Fruit fly (Drosophila melanogaster) whole organism, embryonic: ENCODE data around the gene CG9114.

Experiments used
- ATbp ChIP-seq: fragments of 200-800 bp; sonication (Bioruptor generic); optimal IDR thresholded peaks from 2 replicates; lab custom pipeline; 2017; ENCODE audit warnings: missing biosample characterization, mild to moderate bottlenecking, missing genetic modification characterization, missing genetic modification reagents
- BEAF-32 ChIP-seq: fragments of 200-800 bp; sonication (Bioruptor generic); optimal IDR thresholded peaks from 3 replicates; lab custom pipeline; 2017; ENCODE audit warnings: missing biosample characterization, missing genetic modification characterization, mild to moderate bottlenecking, moderate library complexity, missing genetic modification reagents
- Bgb ChIP-seq: fragments of 200-800 bp; sonication (Bioruptor generic); IDR thresholded peaks from 2 replicates; pipeline ENCODE4 v1.3.6; 2022; ENCODE audit warnings: missing biosample characterization, missing genetic modification characterization; ENCODE audit not compliant: partially characterized antibody
- CG10462 ChIP-seq: fragments of 200-800 bp; sonication (Bioruptor generic); optimal IDR thresholded peaks from 2 replicates; lab custom pipeline; 2016; ENCODE audit warnings: missing biosample characterization, missing genetic modification characterization
- CG10543 ChIP-seq: fragments of 200-800 bp; sonication (Bioruptor generic); optimal IDR thresholded peaks from 3 replicates; lab custom pipeline; 2017; ENCODE audit warnings: missing biosample characterization, mild to moderate bottlenecking, missing genetic modification characterization, moderate library complexity
- CG10565 ChIP-seq: fragments of 200-800 bp; sonication (Bioruptor generic); optimal IDR thresholded peaks from 3 replicates; lab custom pipeline; 2016; ENCODE audit warnings: missing biosample characterization, mild to moderate bottlenecking, missing genetic modification characterization
- CG11398 ChIP-seq: fragments of 200-800 bp; sonication (Bioruptor generic); optimal IDR thresholded peaks from 2 replicates; lab custom pipeline; 2016; ENCODE audit warnings: missing biosample characterization, missing genetic modification characterization
- CG12155 ChIP-seq: fragments of 200-800 bp; sonication (Bioruptor generic); optimal IDR thresholded peaks from 3 replicates; lab custom pipeline; 2016; ENCODE audit warnings: missing biosample characterization, missing genetic modification characterization
- CG13287 ChIP-seq: fragments of 200-800 bp; sonication (Bioruptor generic); IDR thresholded peaks from 2 replicates; pipeline ENCODE4 v1.3.6; 2022; ENCODE audit warnings: missing biosample characterization, missing genetic modification characterization; ENCODE audit not compliant: partially characterized antibody
- CG2678 ChIP-seq: fragments of 200-800 bp; sonication (Bioruptor generic); optimal IDR thresholded peaks from 3 replicates; lab custom pipeline; 2019; ENCODE audit warnings: missing biosample characterization, mild to moderate bottlenecking, missing genetic modification characterization, moderate library complexity
- CG2889 ChIP-seq: fragments of 200-800 bp; sonication (Bioruptor generic); IDR thresholded peaks from 3 replicates; pipeline ENCODE4 v1.3.6; 2022; ENCODE audit warnings: missing biosample characterization, missing genetic modification characterization
- CG3407 ChIP-seq: fragments of 200-800 bp; sonication (Bioruptor generic); optimal IDR thresholded peaks from 2 replicates; lab custom pipeline; 2018; ENCODE audit warnings: missing biosample characterization, mild to moderate bottlenecking, missing genetic modification characterization
- CG34376 ChIP-seq: fragments of 200-800 bp; sonication (Bioruptor generic); optimal IDR thresholded peaks from 2 replicates; lab custom pipeline; 2018; ENCODE audit warnings: missing biosample characterization, mild to moderate bottlenecking, missing genetic modification characterization
- CG3847 ChIP-seq: fragments of 200-800 bp; sonication (Bioruptor generic); IDR thresholded peaks from 2 replicates; pipeline ENCODE4 v1.3.6; 2022; ENCODE audit warnings: missing biosample characterization, missing genetic modification characterization
- CG7357 ChIP-seq: fragments of 200-800 bp; sonication (Bioruptor generic); IDR thresholded peaks from 3 replicates; pipeline ENCODE4 v1.3.6; 2022; ENCODE audit warnings: missing biosample characterization, missing genetic modification characterization
- Dad ChIP-seq: fragments of 200-800 bp; sonication (Bioruptor generic); optimal IDR thresholded peaks from 3 replicates; lab custom pipeline; 2016; ENCODE audit warnings: missing biosample characterization, missing genetic modification characterization
- E2f1 ChIP-seq: fragments of 200-800 bp; sonication (Bioruptor generic); IDR thresholded peaks from 2 replicates; pipeline ENCODE4 v1.3.6; 2022; ENCODE audit warnings: missing biosample characterization, missing genetic modification characterization
- Fer2 ChIP-seq: fragments of 200-800 bp; sonication (Bioruptor generic); optimal IDR thresholded peaks from 2 replicates; lab custom pipeline; 2018; ENCODE audit warnings: missing biosample characterization, mild to moderate bottlenecking, missing genetic modification characterization, moderate library complexity
- GATAe ChIP-seq: fragments of 200-800 bp; sonication (Bioruptor generic); conservative IDR thresholded peaks from 2 replicates; pipeline ENCODE4 v1.3.6; 2022; ENCODE audit warnings: missing biosample characterization, missing genetic modification characterization
- Lhr ChIP-seq: fragments of 200-800 bp; sonication (Bioruptor generic); optimal IDR thresholded peaks from 3 replicates; lab custom pipeline; 2017; ENCODE audit warnings: mild to moderate bottlenecking, missing biosample characterization, missing genetic modification reagents, missing genetic modification characterization
- MESR4 ChIP-seq: fragments of 200-800 bp; sonication (Bioruptor generic); optimal IDR thresholded peaks from 2 replicates; lab custom pipeline; 2018; ENCODE audit warnings: missing biosample characterization, mild to moderate bottlenecking, missing genetic modification characterization, moderate library complexity
- Mrtf ChIP-seq: fragments of 200-800 bp; sonication (Bioruptor generic); IDR thresholded peaks from 3 replicates; pipeline ENCODE4 v1.3.6; 2022; ENCODE audit warnings: missing biosample characterization, missing genetic modification characterization
- Neu2 ChIP-seq: fragments of 200-800 bp; sonication (Bioruptor generic); optimal IDR thresholded peaks from 3 replicates; lab custom pipeline; 2016; ENCODE audit warnings: missing biosample characterization, missing genetic modification characterization, borderline replicate concordance
- NfI ChIP-seq: fragments of 200-800 bp; sonication (Bioruptor generic); optimal IDR thresholded peaks from 3 replicates; lab custom pipeline; 2018; ENCODE audit warnings: missing biosample characterization, mild to moderate bottlenecking, missing genetic modification characterization, moderate library complexity
- Scr ChIP-seq: fragments of 200-800 bp; sonication (Bioruptor generic); IDR thresholded peaks from 2 replicates; pipeline ENCODE4 v1.3.6; 2022; ENCODE audit warnings: missing biosample characterization, missing genetic modification characterization; ENCODE audit not compliant: partially characterized antibody
- Sry-δ ChIP-seq: fragments of 200-800 bp; sonication (Bioruptor generic); optimal IDR thresholded peaks from 2 replicates; lab custom pipeline; 2016; ENCODE audit warnings: missing biosample characterization, missing genetic modification characterization
- al ChIP-seq: fragments of 200-800 bp; sonication (Bioruptor generic); IDR thresholded peaks from 2 replicates; pipeline ENCODE4 v1.3.6; 2022; ENCODE audit warnings: missing biosample characterization, missing genetic modification characterization
- amos ChIP-seq: fragments of 200-800 bp; sonication (Bioruptor generic); IDR thresholded peaks from 2 replicates; pipeline ENCODE4 v1.3.6; 2022; ENCODE audit warnings: missing biosample characterization, missing genetic modification characterization; ENCODE audit not compliant: partially characterized antibody
- bbx ChIP-seq: fragments of 200-800 bp; sonication (Bioruptor generic); IDR thresholded peaks from 2 replicates; pipeline ENCODE4 v1.3.6; 2022; ENCODE audit warnings: missing biosample characterization, missing genetic modification characterization; ENCODE audit not compliant: partially characterized antibody
- bigmax ChIP-seq: fragments of 200-800 bp; sonication (Bioruptor generic); optimal IDR thresholded peaks from 2 replicates; lab custom pipeline; 2018; ENCODE audit warnings: missing biosample characterization, mild to moderate bottlenecking, missing genetic modification characterization
- br ChIP-seq: fragments of >200 bp; optimal IDR thresholded peaks from 2 replicates; lab custom pipeline; 2017
- caup ChIP-seq: fragments of 200-800 bp; sonication (Bioruptor generic); optimal IDR thresholded peaks from 3 replicates; lab custom pipeline; 2017; ENCODE audit warnings: missing biosample characterization, mild to moderate bottlenecking, missing genetic modification characterization, moderate library complexity; ENCODE audit not compliant: severe bottlenecking
- da ChIP-seq: fragments of 200-800 bp; sonication (Bioruptor generic); optimal IDR thresholded peaks from 2 replicates; lab custom pipeline; 2016; ENCODE audit warnings: missing biosample characterization, missing genetic modification characterization
- dimm ChIP-seq: fragments of 200-800 bp; sonication (Bioruptor generic); IDR thresholded peaks from 2 replicates; pipeline ENCODE4 v1.3.6; 2022; ENCODE audit warnings: missing biosample characterization, missing genetic modification characterization
- dpn ChIP-seq, 2 experiments: fragments of 200-800 bp; sonication (Bioruptor generic); optimal IDR thresholded peaks; 3 replicates each; lab custom pipeline; 2016; ENCODE audit warnings: missing biosample characterization in 2 of 2, missing genetic modification characterization in 2 of 2
- fru ChIP-seq: fragments of >200 bp; optimal IDR thresholded peaks from 2 replicates; lab custom pipeline; 2017
- hth ChIP-seq: fragments of >200 bp; optimal IDR thresholded peaks from 2 replicates; lab custom pipeline; 2017; ENCODE audit warnings: inconsistent platforms
- lola ChIP-seq, 3 experiments: fragments of >200 bp in 2 of 3; fragments of 200-800 bp in 1 of 3; sonication (Bioruptor generic) in 1 of 3; optimal IDR thresholded peaks; 2 replicates each; lab custom pipeline; 2017 to 2019; ENCODE audit warnings: missing biosample characterization in 3 of 3, missing genetic modification characterization in 3 of 3, mild to moderate bottlenecking in 1 of 3, moderate library complexity in 1 of 3
- otp ChIP-seq: fragments of 200-800 bp; sonication (Bioruptor generic); IDR thresholded peaks from 3 replicates; pipeline ENCODE4, ENCODE4 v1.3.6; 2022; ENCODE audit warnings: missing biosample characterization, missing genetic modification characterization
- p53 ChIP-seq: fragments of 200-800 bp; sonication (Bioruptor generic); optimal IDR thresholded peaks from 2 replicates; lab custom pipeline; 2016; ENCODE audit warnings: missing biosample characterization, missing genetic modification characterization
- phol ChIP-seq: fragments of 200-800 bp; sonication (Bioruptor generic); optimal IDR thresholded peaks from 3 replicates; lab custom pipeline; 2018; ENCODE audit warnings: missing biosample characterization, mild to moderate bottlenecking, missing genetic modification characterization, moderate library complexity
- row ChIP-seq: fragments of 200-800 bp; sonication (Bioruptor generic); IDR thresholded peaks from 3 replicates; pipeline ENCODE4 v1.3.6; 2022; ENCODE audit warnings: missing biosample characterization, missing genetic modification characterization
- run ChIP-seq: fragments of 200-800 bp; sonication (Bioruptor generic); optimal IDR thresholded peaks from 3 replicates; lab custom pipeline; 2018; ENCODE audit warnings: missing biosample characterization, mild to moderate bottlenecking, missing genetic modification characterization
- sens-2 ChIP-seq: fragments of 200-800 bp; sonication (Bioruptor generic); IDR thresholded peaks from 2 replicates; pipeline ENCODE4 v1.3.6; 2022; ENCODE audit warnings: missing biosample characterization, missing genetic modification characterization
- sim ChIP-seq: fragments of 200-800 bp; sonication (Bioruptor generic); IDR thresholded peaks from 2 replicates; pipeline ENCODE4 v1.3.6; 2022; ENCODE audit warnings: missing biosample characterization, missing genetic modification characterization
- sisA ChIP-seq: fragments of 200-800 bp; sonication (Bioruptor generic); IDR thresholded peaks from 2 replicates; pipeline ENCODE4 v1.3.6; 2022; ENCODE audit warnings: missing biosample characterization, missing genetic modification characterization
- sug ChIP-seq: fragments of 200-800 bp; optimal IDR thresholded peaks from 2 replicates; lab custom pipeline; 2019; ENCODE audit warnings: missing biosample characterization, mild to moderate bottlenecking, missing genetic modification characterization, moderate library complexity
- z ChIP-seq: fragments of 200-800 bp; sonication (Bioruptor generic); IDR thresholded peaks from 3 replicates; pipeline ENCODE4 v1.3.6; 2022; ENCODE audit warnings: missing biosample characterization, missing genetic modification characterization
- zfh1 ChIP-seq: fragments of 200-800 bp; sonication (Bioruptor generic); IDR thresholded peaks from 3 replicates; pipeline ENCODE4 v1.3.6; 2022; ENCODE audit warnings: missing biosample characterization, missing genetic modification characterization

Gene CG9114

DNA sequence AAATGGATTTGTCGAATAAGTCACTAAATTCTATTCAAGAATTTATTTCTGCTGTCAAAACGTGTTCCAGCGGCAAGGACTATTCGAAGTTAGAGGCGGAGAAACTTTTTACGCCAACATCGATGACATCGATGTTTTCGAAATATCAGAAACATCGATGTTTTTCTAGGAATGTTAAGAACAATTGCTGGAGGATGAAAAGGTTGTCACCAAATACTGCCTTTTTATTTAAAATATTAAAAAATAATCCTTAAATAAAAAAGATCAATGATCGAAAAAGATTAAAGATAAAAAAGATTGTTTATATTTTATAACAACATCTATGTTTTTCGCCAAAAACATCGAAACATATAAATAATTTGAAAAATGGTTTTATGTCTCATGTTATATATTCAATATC lies 9.1 kb upstream of the CG9114 start, which contains the start of gene CG9123:
Gene CG9123 (minus strand): TSS at position 101 of the 400 bp plus-strand sequence.
- no peak for TF ChIP-seq dimm
- TF ChIP-seq CG13287 (GFP tag; lab: Robert Waterston, UW), result no peak
- TF ChIP-seq Sry-δ (GFP tag; lab: Kevin White, UChicago), result peak; percentile 16
- TF ChIP-seq BEAF-32, result peak; percentile 31
- no peak for TF ChIP-seq zfh1 (GFP tag; lab: Robert Waterston, UW)
- TF ChIP-seq amos (GFP tag; lab: Robert Waterston, UW), result 0 out of 2 replicates have a peak, but pooled peaks have one; percentile 18
- TF ChIP-seq Scr (GFP tag; lab: Robert Waterston, UW), result peak; percentile 14; the same call in 1 of the 2 replicates
- no peak for TF ChIP-seq fru (lab: Kevin White, UChicago)
- no peak for TF ChIP-seq da (GFP tag; lab: Kevin White, UChicago)
- TF ChIP-seq bbx (GFP tag; lab: Robert Waterston, UW), result 0 out of 2 replicates have a peak, but pooled peaks have one; percentile 8
- TF ChIP-seq CG2889 (GFP tag; lab: Robert Waterston, UW), result no peak
- TF ChIP-seq, all 482 proteins: peak for 5

DNA sequence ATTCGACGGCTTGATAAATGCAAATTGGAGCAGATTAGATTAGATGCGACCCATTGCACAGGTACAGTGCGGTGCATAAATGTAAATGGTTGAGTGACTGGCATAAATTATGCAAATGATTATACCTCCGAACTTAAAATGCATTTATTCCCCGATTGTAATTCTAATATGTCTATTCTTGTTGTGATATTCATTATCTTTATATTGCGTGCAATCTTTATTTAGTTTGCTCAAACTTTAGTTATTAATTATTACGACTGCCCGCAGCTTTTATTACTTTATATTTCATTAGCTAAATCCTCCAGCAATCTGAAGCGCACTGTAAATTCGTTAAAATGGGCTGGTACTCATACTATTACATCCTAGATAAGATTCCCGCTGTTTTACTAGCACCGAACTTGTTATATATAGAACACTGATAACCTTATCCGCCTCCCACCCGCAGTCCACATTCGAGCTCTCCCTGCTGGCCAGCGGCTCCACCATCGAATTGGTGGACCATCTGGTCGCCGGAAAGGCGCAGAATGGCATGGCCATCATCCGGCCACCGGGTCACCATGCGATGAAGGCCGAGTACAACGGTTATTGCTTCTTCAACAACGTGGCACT lies 3.0 kb upstream of the CG9114 start:
- TF ChIP-seq CG10565 (GFP tag; lab: Kevin White, UChicago) (no peak), CG3407 (no peak), p53 (GFP tag; lab: Kevin White, UChicago) (no peak), br (lab: Kevin White, UChicago) (no peak), sim (no peak), row (GFP tag; lab: Robert Waterston, UW) (0 out of 3 replicates have a peak, but pooled peaks have one; percentile 19), otp (GFP tag; lab: Robert Waterston, UW) (no peak), Bgb (GFP tag; lab: Robert Waterston, UW) (no peak), caup (no peak), sens-2 (GFP tag; lab: Robert Waterston, UW) (no peak), Lhr (GFP tag; lab: Kevin White, UChicago) (no peak), bigmax (GFP tag; lab: Kevin White, UChicago) (no peak), Neu2 (GFP tag; lab: Kevin White, UChicago) (no peak), sug (peak; percentile 44), phol (no peak), CG10543 (no peak), GATAe (GFP tag; lab: Robert Waterston, UW) (0 out of 2 replicates have a peak, but pooled peaks have one; percentile 12), CG11398 (GFP tag; lab: Kevin White, UChicago) (no peak), ATbp (no peak), CG10462 (GFP tag; lab: Kevin White, UChicago) (no peak), Fer2 (no peak), al (GFP tag; lab: Robert Waterston, UW) (no peak), z (GFP tag; lab: Robert Waterston, UW) (no peak), CG12155 (GFP tag; lab: Kevin White, UChicago) (no peak), CG7357 (no peak), CG3847 (GFP tag; lab: Robert Waterston, UW) (no peak), hth (lab: Kevin White, UChicago) (no peak), E2f1 (GFP tag; lab: Robert Waterston, UW) (no peak), CG34376 (GFP tag; lab: Kevin White, UChicago) (peak; percentile 39), bbx (GFP tag; lab: Robert Waterston, UW) (no peak), Mrtf (GFP tag; lab: Robert Waterston, UW) (no peak), lola (GFP tag; optimal IDR thresholded peaks at IDR 0.05; lab: Kevin White, UChicago) (no peak), sisA (GFP tag; lab: Robert Waterston, UW) (no peak), run (tag; lab: Kevin White, UChicago) (no peak), dpn (GFP tag; optimal IDR thresholded peaks at IDR 0.05; lab: Kevin White, UChicago) (no peak), NfI (no peak), CG2678 (tag; lab: Kevin White, UChicago) (no peak), Dad (GFP tag; lab: Kevin White, UChicago) (no peak), MESR4 (GFP tag; lab: Kevin White, UChicago) (no peak)
